Fruit fly (Drosophila melanogaster) whole organism, wandering third instar larva: ENCODE measurements around the gene Orct2.
A peak's percentile ranks its signal among the peaks of the same experiment; 100 is the strongest.

Experiments
- Abd-B ChIP-seq: fragments of >200 bp; optimal IDR thresholded peaks from 2 replicates; lab custom pipeline; 2017; ENCODE audit warnings: missing biosample characterization, missing genetic modification characterization
- CG32264 ChIP-seq: fragments of 200-800 bp; sonication (Bioruptor generic); optimal IDR thresholded peaks from 2 replicates; lab custom pipeline; 2016; ENCODE audit warnings: missing biosample characterization, missing genetic modification characterization
- CG9705 ChIP-seq: fragments of 200-800 bp; sonication (Bioruptor generic); optimal IDR thresholded peaks from 2 replicates; lab custom pipeline; 2018; ENCODE audit warnings: missing biosample characterization, mild to moderate bottlenecking, missing genetic modification characterization
- CrebA ChIP-seq: fragments of 200-800 bp; sonication (Bioruptor generic); optimal IDR thresholded peaks from 2 replicates; lab custom pipeline; 2016; ENCODE audit warnings: missing biosample characterization, mild to moderate bottlenecking, missing genetic modification characterization, borderline replicate concordance
- Dfd ChIP-seq: fragments of >200 bp; optimal IDR thresholded peaks from 2 replicates; lab custom pipeline; 2017; ENCODE audit warnings: missing biosample characterization, missing genetic modification characterization
- Dif ChIP-seq: fragments of 200-275, 200-300 bp; sonication (Bioruptor generic); optimal IDR thresholded peaks from 2 replicates; lab custom pipeline; 2018; ENCODE audit warnings: missing biosample characterization, missing genetic modification characterization; ENCODE audit not compliant: partially characterized antibody
- HLH106 ChIP-seq: fragments of 200-800 bp; optimal IDR thresholded peaks from 3 replicates; lab custom pipeline; 2019; ENCODE audit warnings: missing biosample characterization, mild to moderate bottlenecking, missing genetic modification characterization, moderate library complexity
- Hnf4 ChIP-seq: fragments of 200-800 bp; sonication (Bioruptor generic); optimal IDR thresholded peaks from 2 replicates; lab custom pipeline; 2016; ENCODE audit warnings: missing biosample characterization, mild to moderate bottlenecking, missing genetic modification characterization
- Hr78 ChIP-seq: fragments of >200 bp; optimal IDR thresholded peaks from 2 replicates; lab custom pipeline; 2017; ENCODE audit warnings: missing biosample characterization, missing genetic modification characterization
- Hr83 ChIP-seq: fragments of 200-300 bp; sonication (Bioruptor generic); optimal IDR thresholded peaks from 2 replicates; lab custom pipeline; 2016; ENCODE audit warnings: missing biosample characterization, mild to moderate bottlenecking, missing genetic modification characterization, moderate library complexity; ENCODE audit not compliant: poor library complexity, severe bottlenecking
- Mio ChIP-seq: sonication (Bioruptor generic); optimal IDR thresholded peaks from 2 replicates; lab custom pipeline; 2016; ENCODE audit warnings: missing biosample characterization, missing genetic modification characterization
- Myc ChIP-seq: fragments of >200 bp; optimal IDR thresholded peaks from 2 replicates; lab custom pipeline; 2017
- N ChIP-seq: fragments of >200 bp; optimal IDR thresholded peaks from 2 replicates; lab custom pipeline; 2018; ENCODE audit warnings: missing biosample characterization, missing external identifiers, missing genetic modification characterization
- OdsH ChIP-seq: fragments of 200-800 bp; sonication (Bioruptor generic); optimal IDR thresholded peaks from 2 replicates; lab custom pipeline; 2016; ENCODE audit warnings: missing biosample characterization, mild to moderate bottlenecking, missing genetic modification characterization
- Rel ChIP-seq, 2 experiments: fragments of 200-800 bp; sonication (Bioruptor generic) in 1 of 2; optimal IDR thresholded peaks; 2 replicates in 1 of 2; 3 replicates in 1 of 2; lab custom pipeline; 2016 to 2019; ENCODE audit warnings: mild to moderate bottlenecking in 2 of 2, missing biosample characterization in 2 of 2, missing genetic modification characterization in 2 of 2, moderate library complexity in 1 of 2
- Sp1 ChIP-seq: fragments of 200-800 bp; sonication (Bioruptor generic); optimal IDR thresholded peaks from 3 replicates; lab custom pipeline; 2019; ENCODE audit warnings: missing biosample characterization, mild to moderate bottlenecking, missing genetic modification characterization, moderate library complexity
- Vsx2 ChIP-seq: fragments of 200-300, 225-300 bp; sonication (Bioruptor generic); optimal IDR thresholded peaks from 2 replicates; lab custom pipeline; 2018; ENCODE audit warnings: missing biosample characterization, missing genetic modification characterization; ENCODE audit not compliant: partially characterized antibody
- br ChIP-seq: fragments of 200-800 bp; sonication (Bioruptor generic); optimal IDR thresholded peaks from 2 replicates; lab custom pipeline; 2016; ENCODE audit warnings: missing biosample characterization, missing genetic modification characterization
- brk ChIP-seq: fragments of 200-800 bp; sonication (Bioruptor generic); optimal IDR thresholded peaks from 2 replicates; lab custom pipeline; 2016; ENCODE audit warnings: missing biosample characterization, mild to moderate bottlenecking, missing genetic modification characterization
- dl ChIP-seq, 2 experiments: fragments of 175-275, 200-275 bp in 1 of 2; fragments of 200-275 bp in 1 of 2; sonication (Bioruptor generic); optimal IDR thresholded peaks; lab custom pipeline; 2018; ENCODE audit warnings: mild to moderate bottlenecking in 2 of 2, missing biosample characterization in 2 of 2, missing genetic modification characterization in 2 of 2, moderate library complexity in 2 of 2; ENCODE audit not compliant: partially characterized antibody in 2 of 2, insufficient read depth in 1 of 2
- dmrt93B ChIP-seq: fragments of 200-800 bp; sonication (Bioruptor generic); optimal IDR thresholded peaks from 2 replicates; lab custom pipeline; 2018; ENCODE audit warnings: missing biosample characterization, mild to moderate bottlenecking, missing genetic modification characterization
- ey ChIP-seq: fragments of 200-800 bp; sonication (Bioruptor generic); optimal IDR thresholded peaks from 2 replicates; lab custom pipeline; 2016; ENCODE audit warnings: missing biosample characterization, missing genetic modification characterization
- foxo ChIP-seq, 2 experiments: fragments of 200-800 bp; sonication (Bioruptor generic); optimal IDR thresholded peaks; 2 replicates in 1 of 2; 3 replicates in 1 of 2; lab custom pipeline; 2016 to 2017; ENCODE audit warnings: missing biosample characterization in 2 of 2, missing genetic modification characterization in 2 of 2
- h ChIP-seq: fragments of 200-800 bp; sonication (Bioruptor generic); optimal IDR thresholded peaks from 3 replicates; lab custom pipeline; 2016; ENCODE audit warnings: missing biosample characterization, mild to moderate bottlenecking, missing genetic modification characterization
- lola ChIP-seq: fragments of >200 bp; optimal IDR thresholded peaks from 2 replicates; lab custom pipeline; 2017; ENCODE audit warnings: missing biosample characterization, missing genetic modification characterization
- pan ChIP-seq: fragments of >200 bp; optimal IDR thresholded peaks from 2 replicates; lab custom pipeline; 2017
- psq ChIP-seq: fragments of 200-800 bp; sonication (Bioruptor generic); optimal IDR thresholded peaks from 3 replicates; lab custom pipeline; 2017; ENCODE audit warnings: missing biosample characterization, mild to moderate bottlenecking, missing genetic modification characterization, moderate library complexity
- rgr ChIP-seq: fragments of 200-800 bp; sonication (Bioruptor generic); optimal IDR thresholded peaks from 3 replicates; lab custom pipeline; 2016; ENCODE audit warnings: missing biosample characterization, mild to moderate bottlenecking, missing genetic modification characterization
- sv ChIP-seq: fragments of 200-800 bp; sonication (Bioruptor generic); optimal IDR thresholded peaks from 3 replicates; lab custom pipeline; 2016; ENCODE audit warnings: missing biosample characterization, missing genetic modification characterization
- tai ChIP-seq: sonication (Bioruptor generic); optimal IDR thresholded peaks from 2 replicates; lab custom pipeline; 2016; ENCODE audit warnings: missing biosample characterization, missing genetic modification characterization
- woc ChIP-seq: sonication (Bioruptor generic); optimal IDR thresholded peaks from 2 replicates; lab custom pipeline; 2016; ENCODE audit warnings: missing biosample characterization, mild to moderate bottlenecking, missing genetic modification characterization

Orct2 gene

DNA sequence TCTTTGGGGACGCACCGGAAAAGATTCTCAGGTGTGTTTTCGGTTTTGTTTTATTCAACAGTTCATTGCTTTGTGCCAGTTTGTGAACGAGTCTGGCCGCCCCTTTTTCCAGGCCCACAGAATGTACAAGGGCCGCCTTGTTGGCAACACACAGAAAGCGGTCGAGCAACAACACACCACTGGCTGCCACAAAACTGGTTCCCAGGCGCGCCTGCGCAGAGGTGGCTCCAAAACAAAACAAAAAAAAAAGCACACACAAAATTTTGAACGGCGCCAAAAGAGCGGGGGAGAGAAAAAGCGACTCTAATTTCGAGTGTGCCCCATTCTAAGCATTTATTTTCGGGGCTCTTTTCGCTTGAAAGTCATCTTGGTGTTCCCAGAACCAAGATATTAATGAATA, 26.3 kb downstream of the Orct2 start:
- no peak for TF ChIP-seq tai (GFP tag; lab: Kevin White, UChicago)
- no peak for TF ChIP-seq ey
- no peak for TF ChIP-seq CG9705 (GFP tag; lab: Kevin White, UChicago)
- peak; percentile 7 for TF ChIP-seq Dif (GFP tag; lab: Kevin White, UChicago)
- no peak for TF ChIP-seq rgr (GFP tag; lab: Kevin White, UChicago)
- no peak for TF ChIP-seq Sp1 (GFP tag; lab: Kevin White, UChicago)
- TF ChIP-seq dmrt93B (GFP tag; lab: Kevin White, UChicago): no peak
- no peak for TF ChIP-seq Abd-B (GFP tag; lab: Kevin White, UChicago)
- no peak for TF ChIP-seq br (GFP tag; lab: Kevin White, UChicago)
- no peak for TF ChIP-seq CG32264
- no peak for TF ChIP-seq N (GFP tag; lab: Kevin White, UChicago)
- TF ChIP-seq sv: no peak
- TF ChIP-seq Hnf4 (GFP tag; lab: Kevin White, UChicago): no peak
- TF ChIP-seq Hr83 (GFP tag; lab: Kevin White, UChicago): peak; percentile 29
- no peak for TF ChIP-seq brk (GFP tag; lab: Kevin White, UChicago)
- TF ChIP-seq CrebA (GFP tag; lab: Kevin White, UChicago): no peak
- peak; percentile 19 for TF ChIP-seq Vsx2 (GFP tag; lab: Kevin White, UChicago)
- no peak for TF ChIP-seq dl (GFP tag; optimal IDR thresholded peaks at IDR 0.05; lab: Kevin White, UChicago; ENCODE audit: insufficient read depth in 1 of 2, partially characterized antibody in 2 of 2)
- no peak for TF ChIP-seq Mio

DNA sequence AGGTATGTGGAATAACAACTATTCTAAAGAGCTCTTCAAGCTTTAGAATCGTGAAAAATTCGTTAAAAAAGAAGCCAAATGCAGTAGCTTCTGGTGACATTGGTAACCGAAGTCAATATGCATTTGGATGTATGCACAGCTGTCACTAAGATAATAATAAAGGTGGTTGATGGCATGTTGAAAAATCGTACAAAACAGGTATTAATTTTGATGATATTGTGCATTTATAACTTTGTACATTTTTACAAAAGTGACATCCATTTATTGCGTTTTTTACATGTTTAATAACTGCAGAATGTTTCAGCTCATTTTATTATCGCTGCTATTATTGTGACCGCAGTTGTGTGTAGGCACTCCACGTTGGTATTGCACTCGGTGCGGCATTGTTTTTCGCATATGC, 28.7 kb downstream of the Orct2 start:
- TF ChIP-seq Abd-B (GFP tag; lab: Kevin White, UChicago): no peak
- no peak for TF ChIP-seq sv
- TF ChIP-seq Sp1 (GFP tag; lab: Kevin White, UChicago): no peak
- TF ChIP-seq Hr78: no peak
- no peak for TF ChIP-seq pan
- peak; percentile 1 for TF ChIP-seq OdsH
- TF ChIP-seq foxo (GFP tag; optimal IDR thresholded peaks at IDR 0.05; lab: Kevin White, UChicago): peak in 1 of 2 experiments; percentile 32
- TF ChIP-seq CG9705 (GFP tag; lab: Kevin White, UChicago): no peak
- no peak for TF ChIP-seq psq
- TF ChIP-seq CG32264: no peak
- TF ChIP-seq Hr83 (GFP tag; lab: Kevin White, UChicago): peak; percentile 88

DNA sequence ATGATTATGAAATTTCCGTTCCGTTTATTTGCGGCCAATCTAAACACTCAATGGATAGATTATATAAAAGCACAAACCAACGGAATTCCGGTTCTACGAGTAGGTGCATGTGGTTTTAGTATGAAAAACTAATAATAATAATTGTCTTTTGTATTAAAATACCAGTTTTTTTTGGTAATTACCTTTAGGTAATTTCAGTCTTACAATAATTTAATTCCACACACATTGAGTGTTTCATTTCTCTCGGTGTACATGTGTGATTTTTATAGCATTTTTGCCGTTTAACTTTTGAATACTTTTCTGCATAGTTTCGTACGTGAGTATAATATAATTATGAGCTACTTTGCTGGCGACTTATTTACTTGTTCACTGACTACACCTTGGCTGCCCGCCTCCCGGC, 30.2 kb downstream of the Orct2 start:
- TF ChIP-seq CrebA (GFP tag; lab: Kevin White, UChicago): no peak
- TF ChIP-seq tai (GFP tag; lab: Kevin White, UChicago): no peak
- no peak for TF ChIP-seq Hnf4 (GFP tag; lab: Kevin White, UChicago)
- no peak for TF ChIP-seq Sp1 (GFP tag; lab: Kevin White, UChicago)
- TF ChIP-seq psq: no peak
- no peak for TF ChIP-seq lola (GFP tag; lab: Kevin White, UChicago)
- TF ChIP-seq Rel (GFP tag; optimal IDR thresholded peaks at IDR 0.05; lab: Kevin White, UChicago): no peak
- TF ChIP-seq Rel (tag; optimal IDR thresholded peaks at IDR 0.05; lab: Kevin White, UChicago): no peak
- TF ChIP-seq, all 38 proteins: peak for 0

DNA sequence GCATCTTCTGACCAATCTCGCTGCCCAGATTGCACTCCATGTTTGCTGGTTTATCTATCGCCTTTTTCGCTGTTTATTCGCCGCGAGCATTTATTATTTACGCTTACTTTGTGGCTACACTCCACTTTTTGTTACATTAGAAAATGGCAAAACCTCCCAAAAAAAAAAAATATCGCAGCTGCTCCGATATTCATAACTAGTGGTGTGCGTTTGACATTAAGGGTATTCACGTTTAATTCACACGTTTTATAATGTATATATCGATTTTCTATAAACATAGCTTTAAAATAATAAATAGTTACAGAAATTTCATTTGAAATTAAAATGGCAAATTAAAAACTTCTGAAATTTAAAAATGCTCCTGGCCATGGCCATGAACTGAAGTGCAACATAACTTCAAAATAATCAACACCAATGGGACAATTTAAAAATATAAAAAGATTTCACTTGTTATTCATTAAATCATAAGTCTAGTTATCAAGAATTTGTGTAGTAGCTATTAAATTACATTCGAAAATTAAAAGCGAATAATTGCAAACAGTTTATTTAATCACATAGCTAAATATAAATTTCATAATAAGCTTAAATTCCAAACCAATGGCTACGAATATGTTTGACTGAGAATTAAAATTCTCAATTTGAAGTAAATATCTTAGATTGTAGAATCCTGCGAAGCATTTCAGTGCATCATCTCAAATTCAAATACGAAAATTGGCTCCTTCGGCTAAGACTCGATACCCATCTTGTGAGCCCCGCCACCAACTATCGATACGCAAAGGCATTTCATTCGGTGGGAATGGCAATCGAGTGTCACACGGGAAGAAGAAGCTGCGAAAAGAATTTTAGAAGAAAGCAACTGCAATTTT, 45.6 kb downstream of the Orct2 start, which contains the start of the genes Nab2 and BRWD3:
Nab2 (minus strand) TSS at position 203 of the 866 bp plus-strand sequence.
BRWD3 (plus strand) TSS at position 784 of the 866 bp plus-strand sequence.
- TF ChIP-seq ey (peak; percentile 31), h (GFP tag; lab: Kevin White, UChicago) (no peak), Vsx2 (GFP tag; lab: Kevin White, UChicago) (no peak), Dfd (no peak), Rel (GFP tag; optimal IDR thresholded peaks at IDR 0.05; lab: Kevin White, UChicago) (no peak), Rel (tag; optimal IDR thresholded peaks at IDR 0.05; lab: Kevin White, UChicago) (no peak), Myc (lab: Kevin White, UChicago) (peak; percentile 26), HLH106 (peak; percentile 7), CG9705 (GFP tag; lab: Kevin White, UChicago) (peak; percentile 15), OdsH (no peak), psq (peak; percentile 48), CrebA (GFP tag; lab: Kevin White, UChicago) (no peak), tai (GFP tag; lab: Kevin White, UChicago) (no peak), foxo (GFP tag; optimal IDR thresholded peaks at IDR 0.05; lab: Kevin White, UChicago) (peak in 1 of 2 experiments; percentile 32), Hr83 (GFP tag; lab: Kevin White, UChicago) (peak; percentile 66), woc (GFP tag; lab: Kevin White, UChicago) (no peak), rgr (GFP tag; lab: Kevin White, UChicago) (no peak), sv (peak; percentile 28)
